Fruit fly (Drosophila melanogaster) whole organism, adult: ENCODE results near the gene CG17362.

Source experiments
- CG11617 ChIP-seq: fragments of 200-800 bp; sonication (Bioruptor generic); optimal IDR thresholded peaks from 2 replicates; lab custom pipeline; 2017; ENCODE audit warnings: mild to moderate bottlenecking, missing biosample characterization, missing genetic modification reagents, missing genetic modification characterization
- CG12768 ChIP-seq: fragments of 200-800 bp; sonication (Bioruptor generic); optimal IDR thresholded peaks from 2 replicates; lab custom pipeline; 2017; ENCODE audit warnings: missing biosample characterization, missing genetic modification characterization, mild to moderate bottlenecking, moderate library complexity, missing genetic modification reagents
- CG14711 ChIP-seq: fragments of 200-800 bp; sonication (Bioruptor generic); optimal IDR thresholded peaks from 2 replicates; lab custom pipeline; 2018; ENCODE audit warnings: missing biosample characterization, mild to moderate bottlenecking, missing genetic modification characterization, moderate library complexity
- CG1620 ChIP-seq: fragments of 200-800 bp; sonication (Bioruptor generic); optimal IDR thresholded peaks from 2 replicates; lab custom pipeline; 2016; ENCODE audit warnings: missing biosample characterization, missing genetic modification characterization
- CG33017 ChIP-seq: fragments of 200-800 bp; sonication (Bioruptor generic); optimal IDR thresholded peaks from 2 replicates; lab custom pipeline; 2018; ENCODE audit warnings: missing biosample characterization, mild to moderate bottlenecking, missing genetic modification characterization, moderate library complexity
- CG5204 ChIP-seq: fragments of 200-800 bp; sonication (Bioruptor generic); optimal IDR thresholded peaks from 2 replicates; lab custom pipeline; 2016; ENCODE audit warnings: missing biosample characterization, missing genetic modification characterization
- CG7045 ChIP-seq: fragments of 200-800 bp; sonication (Bioruptor generic); optimal IDR thresholded peaks from 2 replicates; lab custom pipeline; 2017; ENCODE audit warnings: missing biosample characterization, mild to moderate bottlenecking, missing genetic modification characterization
- CG7101 ChIP-seq: fragments of 200-800 bp; sonication (Bioruptor generic); optimal IDR thresholded peaks from 2 replicates; lab custom pipeline; 2018; ENCODE audit warnings: missing biosample characterization, mild to moderate bottlenecking, missing genetic modification characterization, moderate library complexity
- Clk ChIP-seq: fragments of 200-800 bp; sonication (Bioruptor generic); optimal IDR thresholded peaks from 2 replicates; lab custom pipeline; 2017; ENCODE audit warnings: missing biosample characterization, missing genetic modification characterization
- Crg-1 ChIP-seq: fragments of 200-800 bp; sonication (Bioruptor generic); optimal IDR thresholded peaks from 2 replicates; lab custom pipeline; 2016; ENCODE audit warnings: missing biosample characterization, missing genetic modification characterization
- Hr96 ChIP-seq: fragments of 200-800 bp; sonication (Bioruptor generic); optimal IDR thresholded peaks from 2 replicates; lab custom pipeline; 2016; ENCODE audit warnings: missing biosample characterization, missing genetic modification characterization
- Mnt ChIP-seq: fragments of 200-800 bp; sonication (Bioruptor generic); optimal IDR thresholded peaks from 2 replicates; lab custom pipeline; 2016; ENCODE audit warnings: missing biosample characterization, mild to moderate bottlenecking, missing genetic modification characterization
- bab1 ChIP-seq: fragments of 200-800 bp; sonication (Bioruptor generic); optimal IDR thresholded peaks from 3 replicates; lab custom pipeline; 2019; ENCODE audit warnings: missing biosample characterization, mild to moderate bottlenecking, missing genetic modification characterization, moderate library complexity
- cic ChIP-seq: fragments of 200-800 bp; sonication (Bioruptor generic); optimal IDR thresholded peaks from 2 replicates; lab custom pipeline; 2017; ENCODE audit warnings: missing biosample characterization, mild to moderate bottlenecking, missing genetic modification characterization, moderate library complexity
- cnc ChIP-seq, 2 experiments: fragments of >200 bp; optimal IDR thresholded peaks; 2 replicates each; lab custom pipeline; 2017
- kay ChIP-seq: fragments of 200-800 bp; sonication (Bioruptor generic); peaks from one replicate; lab custom pipeline; 2016; ENCODE audit warnings: missing biosample characterization, missing genetic modification characterization, borderline replicate concordance
- ovo ChIP-seq: fragments of 200-800 bp; sonication (Bioruptor generic); optimal IDR thresholded peaks from 2 replicates; lab custom pipeline; 2016; ENCODE audit warnings: missing biosample characterization, missing genetic modification characterization
- pad ChIP-seq: fragments of 200-800 bp; sonication (Bioruptor generic); optimal IDR thresholded peaks from 3 replicates; lab custom pipeline; 2017; ENCODE audit warnings: missing biosample characterization, missing genetic modification characterization, mild to moderate bottlenecking, moderate library complexity, missing genetic modification reagents
- tj ChIP-seq: fragments of 200-800 bp; sonication (Bioruptor generic); optimal IDR thresholded peaks from 3 replicates; lab custom pipeline; 2017; ENCODE audit warnings: missing biosample characterization, mild to moderate bottlenecking, missing genetic modification characterization, moderate library complexity
- toe ChIP-seq: fragments of 200-800 bp; sonication (Bioruptor generic); optimal IDR thresholded peaks from 2 replicates; lab custom pipeline; 2016; ENCODE audit warnings: missing biosample characterization, missing genetic modification characterization

CG17362 gene

dm6 chr3L:13993233-13993741 is 6.9 kb downstream of the CG17362 start, which contains the start of gene CG17364:
TSS of gene CG17364 (minus strand) at chr3L:13993400.
- TF ChIP-seq tj (no peak), pad (GFP tag; lab: Kevin White, UChicago) (no peak), CG1620 (GFP tag; lab: Kevin White, UChicago) (no peak), Crg-1 (GFP tag; lab: Kevin White, UChicago) (no peak), CG5204 (no peak), CG11617 (GFP tag; lab: Kevin White, UChicago) (no peak), ovo (no peak), Hr96 (no peak), CG7045 (GFP tag; lab: Kevin White, UChicago) (no peak), cnc (optimal IDR thresholded peaks at IDR 0.05; lab: Kevin White, UChicago) (no peak), cic (GFP tag; lab: Kevin White, UChicago) (no peak), Mnt (GFP tag; lab: Kevin White, UChicago) (no peak), kay (GFP tag; lab: Kevin White, UChicago) (no peak), toe (GFP tag; lab: Kevin White, UChicago) (no peak), CG14711 (tag; lab: Kevin White, UChicago) (no peak), CG7101 (no peak)

dm6 chr3L:13993742-13994719 is 7.6 kb downstream of the CG17362 start, which contains the start of gene CtsK1:
TSS of gene CtsK1 (plus strand) at chr3L:13994231.
- TF ChIP-seq CG14711 (tag; lab: Kevin White, UChicago) = peak; percentile 63
- no peak for TF ChIP-seq kay (GFP tag; lab: Kevin White, UChicago)
- TF ChIP-seq CG12768 (GFP tag; lab: Kevin White, UChicago) = peak; percentile 63
- no peak for TF ChIP-seq Clk
- peak; percentile 22 for TF ChIP-seq pad (GFP tag; lab: Kevin White, UChicago)
- TF ChIP-seq CG5204 = no peak
- peak; percentile 86 for TF ChIP-seq CG33017 (tag; lab: Kevin White, UChicago)
- TF ChIP-seq CG11617 (GFP tag; lab: Kevin White, UChicago) = peak; percentile 30
- TF ChIP-seq Mnt (GFP tag; lab: Kevin White, UChicago) = no peak
- no peak for TF ChIP-seq cnc (optimal IDR thresholded peaks at IDR 0.05; lab: Kevin White, UChicago)
- no peak for TF ChIP-seq toe (GFP tag; lab: Kevin White, UChicago)
- TF ChIP-seq bab1 (GFP tag; lab: Kevin White, UChicago) = peak; percentile 88
- peak; percentile 83 for TF ChIP-seq CG7101
- TF ChIP-seq Hr96 = no peak
- TF ChIP-seq CG1620 (GFP tag; lab: Kevin White, UChicago) = no peak
- peak; percentile 63 for TF ChIP-seq ovo
- TF ChIP-seq tj = peak; percentile 3
- peak; percentile 25 for TF ChIP-seq CG7045 (GFP tag; lab: Kevin White, UChicago)
- no peak for TF ChIP-seq cic (GFP tag; lab: Kevin White, UChicago)
- TF ChIP-seq Crg-1 (GFP tag; lab: Kevin White, UChicago) = no peak

DNA sequence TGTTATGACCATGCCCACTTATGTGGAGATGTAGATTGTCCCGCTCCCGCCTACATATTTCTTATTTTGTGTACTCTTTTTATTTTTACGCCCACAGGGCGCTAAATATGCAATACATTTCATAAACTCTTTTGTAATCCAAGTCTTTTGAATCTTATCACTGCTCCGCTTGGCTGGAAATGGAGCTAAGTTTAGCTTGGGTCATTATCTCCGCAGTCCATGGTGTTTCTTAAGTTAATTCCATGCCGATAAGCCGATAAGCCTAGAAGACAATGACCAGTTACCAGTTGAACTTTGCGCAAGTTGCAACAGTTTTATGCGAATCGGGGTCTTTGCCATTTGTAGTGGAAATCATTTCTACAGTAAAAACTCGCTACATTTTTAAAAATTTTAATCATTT is 10.0 kb downstream of the CG17362 start:
- TF ChIP-seq CG5204 = no peak
- no peak for TF ChIP-seq toe (GFP tag; lab: Kevin White, UChicago)
- TF ChIP-seq Mnt (GFP tag; lab: Kevin White, UChicago) = no peak
- TF ChIP-seq CG11617 (GFP tag; lab: Kevin White, UChicago) = no peak
- no peak for TF ChIP-seq CG14711 (tag; lab: Kevin White, UChicago)
- no peak for TF ChIP-seq bab1 (GFP tag; lab: Kevin White, UChicago)
- TF ChIP-seq Clk = no peak
- no peak for TF ChIP-seq CG33017 (tag; lab: Kevin White, UChicago)
- no peak for TF ChIP-seq CG7045 (GFP tag; lab: Kevin White, UChicago)
- no peak for TF ChIP-seq cnc (optimal IDR thresholded peaks at IDR 0.05; lab: Kevin White, UChicago)
- no peak for TF ChIP-seq CG12768 (GFP tag; lab: Kevin White, UChicago)
- TF ChIP-seq kay (GFP tag; lab: Kevin White, UChicago) = no peak
- no peak for TF ChIP-seq CG1620 (GFP tag; lab: Kevin White, UChicago)
- no peak for TF ChIP-seq Crg-1 (GFP tag; lab: Kevin White, UChicago)

dm6 chr3L:13996992-13997391 is 10.6 kb downstream of the CG17362 start, which contains the start of gene CG17361:
TSS of gene CG17361 (plus strand) at chr3L:13997191.
- no peak for TF ChIP-seq CG11617 (GFP tag; lab: Kevin White, UChicago)
- no peak for TF ChIP-seq Clk
- TF ChIP-seq bab1 (GFP tag; lab: Kevin White, UChicago) = no peak
- TF ChIP-seq pad (GFP tag; lab: Kevin White, UChicago) = no peak
- no peak for TF ChIP-seq toe (GFP tag; lab: Kevin White, UChicago)
- no peak for TF ChIP-seq CG5204
- TF ChIP-seq CG14711 (tag; lab: Kevin White, UChicago) = peak; percentile 37
- TF ChIP-seq kay (GFP tag; lab: Kevin White, UChicago) = no peak
- TF ChIP-seq ovo = no peak
- no peak for TF ChIP-seq Hr96
- TF ChIP-seq Mnt (GFP tag; lab: Kevin White, UChicago) = no peak
- TF ChIP-seq tj = no peak
- no peak for TF ChIP-seq CG33017 (tag; lab: Kevin White, UChicago)
- TF ChIP-seq cnc (optimal IDR thresholded peaks at IDR 0.05; lab: Kevin White, UChicago) = no peak
- TF ChIP-seq CG7101 = peak; percentile 15
- TF ChIP-seq Crg-1 (GFP tag; lab: Kevin White, UChicago) = no peak

DNA sequence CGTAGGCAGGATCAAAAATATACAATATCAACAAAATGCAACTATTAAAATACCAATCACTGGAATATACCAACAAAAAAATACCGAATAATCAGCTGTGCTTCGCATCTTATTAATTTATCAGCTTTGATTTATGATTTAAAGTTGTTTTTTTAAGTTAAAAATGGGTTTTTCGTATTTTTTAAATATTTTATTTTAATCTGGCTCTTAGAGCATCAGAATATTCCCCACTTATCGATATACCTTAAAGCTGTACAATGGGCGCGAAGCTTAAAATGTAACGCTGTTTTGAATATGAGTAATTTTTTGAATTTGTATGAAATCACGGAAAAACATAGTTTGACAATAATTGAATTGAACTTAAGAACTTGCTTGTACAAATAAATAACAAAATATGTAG is 12.8 kb downstream of the CG17362 start, which contains the start of gene CG17359:
TSS of gene CG17359 (minus strand) at position 48 of the 400 bp plus-strand sequence.
- TF ChIP-seq CG33017 (tag; lab: Kevin White, UChicago) (no peak), cnc (optimal IDR thresholded peaks at IDR 0.05; lab: Kevin White, UChicago) (no peak), Mnt (GFP tag; lab: Kevin White, UChicago) (no peak), Hr96 (no peak), toe (GFP tag; lab: Kevin White, UChicago) (no peak), kay (GFP tag; lab: Kevin White, UChicago) (no peak), CG7045 (GFP tag; lab: Kevin White, UChicago) (no peak), CG14711 (tag; lab: Kevin White, UChicago) (no peak)
